Fruit fly (Drosophila melanogaster) whole organism, embryonic: ENCODE data around the gene cdi.
A peak's percentile ranks its signal among the peaks of the same experiment; 100 is the strongest.

Experiments used
- Asciz ChIP-seq: fragments of 200-800 bp; sonication (Bioruptor generic); optimal IDR thresholded peaks from 2 replicates; lab custom pipeline; 2017; ENCODE audit warnings: missing biosample characterization, mild to moderate bottlenecking, missing genetic modification characterization, missing genetic modification reagents
- Atf-2 ChIP-seq: fragments of 200-800 bp; sonication (Bioruptor generic); optimal IDR thresholded peaks from 2 replicates; lab custom pipeline; 2016; ENCODE audit warnings: missing biosample characterization, missing genetic modification characterization
- B-H2 ChIP-seq: fragments of 200-800 bp; sonication (Bioruptor generic); optimal IDR thresholded peaks from 2 replicates; lab custom pipeline; 2018; ENCODE audit warnings: missing biosample characterization, mild to moderate bottlenecking, missing genetic modification characterization
- CG10543 ChIP-seq: fragments of 200-800 bp; sonication (Bioruptor generic); optimal IDR thresholded peaks from 3 replicates; lab custom pipeline; 2017; ENCODE audit warnings: missing biosample characterization, mild to moderate bottlenecking, missing genetic modification characterization, moderate library complexity
- CG10979 ChIP-seq: fragments of 200-800 bp; sonication (Bioruptor generic); optimal IDR thresholded peaks from 2 replicates; lab custom pipeline; 2018; ENCODE audit warnings: missing biosample characterization, mild to moderate bottlenecking, missing genetic modification characterization, moderate library complexity
- CG13287 ChIP-seq: fragments of 200-800 bp; sonication (Bioruptor generic); IDR thresholded peaks from 2 replicates; pipeline ENCODE4 v1.3.6; 2022; ENCODE audit warnings: missing biosample characterization, missing genetic modification characterization; ENCODE audit not compliant: partially characterized antibody
- CG13624 ChIP-seq: fragments of 200-800 bp; sonication (Bioruptor generic); optimal IDR thresholded peaks from 2 replicates; lab custom pipeline; 2016; ENCODE audit warnings: missing biosample characterization, missing genetic modification characterization
- CG15269 ChIP-seq: fragments of 200-800 bp; sonication (Bioruptor generic); optimal IDR thresholded peaks from 2 replicates; lab custom pipeline; 2018; ENCODE audit warnings: missing biosample characterization, mild to moderate bottlenecking, missing genetic modification characterization, moderate library complexity
- CG17802 ChIP-seq: fragments of 200-800 bp; sonication (Bioruptor generic); optimal IDR thresholded peaks from 2 replicates; lab custom pipeline; 2018; ENCODE audit warnings: missing biosample characterization, mild to moderate bottlenecking, missing genetic modification characterization, moderate library complexity
- CG17912 ChIP-seq: fragments of 200-800 bp; sonication (Bioruptor generic); optimal IDR thresholded peaks from 2 replicates; lab custom pipeline; 2018; ENCODE audit warnings: missing biosample characterization, mild to moderate bottlenecking, missing genetic modification characterization
- CG18476 ChIP-seq: fragments of 200-800 bp; sonication (Bioruptor generic); optimal IDR thresholded peaks from 2 replicates; lab custom pipeline; 2016; ENCODE audit warnings: missing biosample characterization, mild to moderate bottlenecking, missing genetic modification characterization
- CG2202 ChIP-seq: fragments of 200-800 bp; sonication (Bioruptor generic); optimal IDR thresholded peaks from 2 replicates; lab custom pipeline; 2018; ENCODE audit warnings: missing biosample characterization, mild to moderate bottlenecking, missing genetic modification characterization
- CG2875 ChIP-seq: fragments of 200-800 bp; sonication (Bioruptor generic); optimal IDR thresholded peaks from 2 replicates; lab custom pipeline; 2017; ENCODE audit warnings: missing biosample characterization, mild to moderate bottlenecking, missing genetic modification characterization, missing genetic modification reagents
- CG31365 ChIP-seq: fragments of 200-800 bp; sonication (Bioruptor generic); optimal IDR thresholded peaks from 2 replicates; lab custom pipeline; 2018; ENCODE audit warnings: missing biosample characterization, mild to moderate bottlenecking, missing genetic modification characterization
- CG31441 ChIP-seq: fragments of 200-800 bp; sonication (Bioruptor generic); IDR thresholded peaks from 2 replicates; pipeline ENCODE4 v1.3.6; 2022; ENCODE audit warnings: missing biosample characterization, missing genetic modification characterization
- CG33213 ChIP-seq: fragments of 200-800 bp; sonication (Bioruptor generic); optimal IDR thresholded peaks from 3 replicates; lab custom pipeline; 2016; ENCODE audit warnings: missing biosample characterization, missing genetic modification characterization
- CG33557 ChIP-seq: fragments of 200-800 bp; sonication (Bioruptor generic); optimal IDR thresholded peaks from 2 replicates; lab custom pipeline; 2019; ENCODE audit warnings: missing biosample characterization, mild to moderate bottlenecking, missing genetic modification characterization, moderate library complexity
- CG3847 ChIP-seq: fragments of 200-800 bp; sonication (Bioruptor generic); IDR thresholded peaks from 2 replicates; pipeline ENCODE4 v1.3.6; 2022; ENCODE audit warnings: missing biosample characterization, missing genetic modification characterization
- CG4424 ChIP-seq: fragments of 200-800 bp; sonication (Bioruptor generic); optimal IDR thresholded peaks from 3 replicates; lab custom pipeline; 2016; ENCODE audit warnings: missing biosample characterization, missing genetic modification characterization
- CG4707 ChIP-seq: fragments of 200-800 bp; sonication (Bioruptor generic); optimal IDR thresholded peaks from 2 replicates; lab custom pipeline; 2018; ENCODE audit warnings: missing biosample characterization, mild to moderate bottlenecking, missing genetic modification characterization, moderate library complexity
- CG6654 ChIP-seq: fragments of 200-800 bp; sonication (Bioruptor generic); optimal IDR thresholded peaks from 2 replicates; lab custom pipeline; 2017; ENCODE audit warnings: missing biosample characterization, mild to moderate bottlenecking, missing genetic modification characterization
- CG6765 ChIP-seq: fragments of 200-800 bp; sonication (Bioruptor generic); optimal IDR thresholded peaks from 3 replicates; lab custom pipeline; 2017; ENCODE audit warnings: missing biosample characterization, mild to moderate bottlenecking, missing genetic modification characterization
- CG8290 ChIP-seq, 3 experiments: fragments of 200-800 bp; sonication (Bioruptor generic); optimal IDR thresholded peaks; 2 replicates each; lab custom pipeline; 2016 to 2019; ENCODE audit warnings: missing biosample characterization in 3 of 3, missing genetic modification characterization in 3 of 3, mild to moderate bottlenecking in 2 of 3, moderate library complexity in 1 of 3
- Deaf1 ChIP-seq: fragments of 200-800 bp; optimal IDR thresholded peaks from 3 replicates; lab custom pipeline; 2019; ENCODE audit warnings: missing biosample characterization, mild to moderate bottlenecking, missing genetic modification characterization, moderate library complexity
- Dip3 ChIP-seq: fragments of 200-800 bp; sonication (Bioruptor generic); optimal IDR thresholded peaks from 3 replicates; lab custom pipeline; 2016; ENCODE audit warnings: missing biosample characterization, missing genetic modification characterization
- Fer2 ChIP-seq: fragments of 200-800 bp; sonication (Bioruptor generic); optimal IDR thresholded peaks from 2 replicates; lab custom pipeline; 2018; ENCODE audit warnings: missing biosample characterization, mild to moderate bottlenecking, missing genetic modification characterization, moderate library complexity
- HHEX ChIP-seq: fragments of 200-800 bp; sonication (Bioruptor generic); optimal IDR thresholded peaks from 3 replicates; lab custom pipeline; 2017; ENCODE audit warnings: missing biosample characterization, mild to moderate bottlenecking, missing genetic modification characterization, missing genetic modification reagents
- Hmx ChIP-seq: fragments of 200-800 bp; sonication (Bioruptor generic); optimal IDR thresholded peaks from 2 replicates; lab custom pipeline; 2016; ENCODE audit warnings: missing biosample characterization, missing genetic modification characterization
- Lhr ChIP-seq: fragments of 200-800 bp; sonication (Bioruptor generic); optimal IDR thresholded peaks from 3 replicates; lab custom pipeline; 2017; ENCODE audit warnings: mild to moderate bottlenecking, missing biosample characterization, missing genetic modification reagents, missing genetic modification characterization
- MTF-1 ChIP-seq: fragments of 200-800 bp; sonication (Bioruptor generic); optimal IDR thresholded peaks from 2 replicates; lab custom pipeline; 2018; ENCODE audit warnings: missing biosample characterization, mild to moderate bottlenecking, missing genetic modification characterization, borderline replicate concordance
- Pdp1 ChIP-seq, 2 experiments: fragments of 200-800 bp; sonication (Bioruptor generic); optimal IDR thresholded peaks; 3 replicates each; lab custom pipeline; 2016; ENCODE audit warnings: missing biosample characterization in 2 of 2, missing genetic modification characterization in 2 of 2, mild to moderate bottlenecking in 1 of 2, moderate library complexity in 1 of 2
- Rfx ChIP-seq: fragments of 200-800 bp; sonication (Bioruptor generic); IDR thresholded peaks from 2 replicates; pipeline ENCODE4 v1.3.6; 2022; ENCODE audit warnings: missing biosample characterization, missing genetic modification characterization
- TFAM ChIP-seq: fragments of 200-800 bp; sonication (Bioruptor generic); optimal IDR thresholded peaks from 2 replicates; lab custom pipeline; 2017; ENCODE audit warnings: missing biosample characterization, missing genetic modification characterization, inconsistent platforms
- Tbp ChIP-seq: fragments of >200 bp; optimal IDR thresholded peaks from 2 replicates; lab custom pipeline; 2018; ENCODE audit warnings: missing biosample characterization, missing genetic modification characterization
- aop ChIP-seq: fragments of 200-800 bp; sonication (Bioruptor generic); IDR thresholded peaks from 2 replicates; pipeline ENCODE4 v1.3.6; 2022; ENCODE audit warnings: missing biosample characterization, missing genetic modification characterization
- ara ChIP-seq: fragments of 200-800 bp; sonication (Bioruptor generic); IDR thresholded peaks from 2 replicates; pipeline ENCODE4 v1.3.6; 2022; ENCODE audit warnings: missing biosample characterization, missing genetic modification characterization
- cas ChIP-seq: fragments of 200-800 bp; sonication (Bioruptor generic); IDR thresholded peaks from 2 replicates; pipeline ENCODE4 v1.3.6; 2022; ENCODE audit warnings: missing biosample characterization, missing genetic modification characterization
- esg ChIP-seq: fragments of 200-800 bp; sonication (Bioruptor generic); conservative IDR thresholded peaks from 2 replicates; pipeline ENCODE4 v1.3.6; 2022; ENCODE audit warnings: missing biosample characterization, missing genetic modification characterization
- hb ChIP-seq: fragments of 200-800 bp; sonication (Bioruptor generic); IDR thresholded peaks from 3 replicates; pipeline ENCODE4 v1.3.6; 2022; ENCODE audit warnings: missing biosample characterization, missing genetic modification characterization; ENCODE audit not compliant: partially characterized antibody
- insv ChIP-seq, 2 experiments: fragments of 200-800 bp; sonication (Bioruptor generic); optimal IDR thresholded peaks; 3 replicates each; lab custom pipeline; 2016 to 2018; ENCODE audit warnings: missing biosample characterization in 2 of 2, missing genetic modification characterization in 2 of 2
- kah ChIP-seq: fragments of 200-800 bp; sonication (Bioruptor generic); optimal IDR thresholded peaks from 2 replicates; lab custom pipeline; 2018; ENCODE audit warnings: missing biosample characterization, mild to moderate bottlenecking, missing genetic modification characterization
- kay ChIP-seq: fragments of 200-800 bp; sonication (Bioruptor generic); optimal IDR thresholded peaks from 2 replicates; lab custom pipeline; 2016; ENCODE audit warnings: missing biosample characterization, missing genetic modification characterization
- pan ChIP-seq, 4 experiments: fragments of >200 bp in 3 of 4; fragments of 200-800 bp in 1 of 4; sonication (Bioruptor generic) in 1 of 4; optimal IDR thresholded peaks in 3 of 4; IDR thresholded peaks in 1 of 4; 2 replicates each; pipeline versions ENCODE4 v1.3.6 to Lab custom; 2017 to 2022; ENCODE audit warnings: missing biosample characterization in 2 of 4, missing genetic modification characterization in 2 of 4, mixed read lengths in 1 of 4
- prd ChIP-seq, 3 experiments: fragments of >200 bp in 2 of 3; fragments of 200-800 bp in 1 of 3; sonication (Bioruptor generic) in 1 of 3; optimal IDR thresholded peaks in 2 of 3; IDR thresholded peaks in 1 of 3; 2 replicates in 2 of 3; 3 replicates in 1 of 3; pipeline versions ENCODE4 v1.3.6 to Lab custom; 2017 to 2022; ENCODE audit warnings: missing biosample characterization in 1 of 3, missing genetic modification characterization in 1 of 3
- toy ChIP-seq: fragments of 200-800 bp; sonication (Bioruptor generic); IDR thresholded peaks from 2 replicates; pipeline ENCODE4 v1.3.6; 2022; ENCODE audit warnings: missing biosample characterization, missing genetic modification characterization
- trh ChIP-seq: fragments of 200-800 bp; sonication (Bioruptor generic); optimal IDR thresholded peaks from 2 replicates; lab custom pipeline; 2016; ENCODE audit warnings: missing biosample characterization, missing genetic modification characterization
- zen ChIP-seq: fragments of 200-800 bp; sonication (Bioruptor generic); optimal IDR thresholded peaks from 3 replicates; lab custom pipeline; 2018; ENCODE audit warnings: missing biosample characterization, mild to moderate bottlenecking, missing genetic modification characterization, moderate library complexity
- zf30C ChIP-seq: fragments of 200-800 bp; sonication (Bioruptor generic); optimal IDR thresholded peaks from 3 replicates; lab custom pipeline; 2018; ENCODE audit warnings: missing biosample characterization, mild to moderate bottlenecking, missing genetic modification characterization

cdi gene

dm6 chr3R:19023862-19024261 lies 70.2 kb downstream of the cdi start, which contains the start of the genes CG6005 and CG14286 (continued):
- no peak for TF ChIP-seq Lhr
- no peak for TF ChIP-seq TFAM
- no peak for TF ChIP-seq CG10543
- no peak for TF ChIP-seq CG2202 (tag; lab: Kevin White, UChicago)
- no peak for TF ChIP-seq Asciz (GFP tag; lab: Kevin White, UChicago)
- peak; percentile 88 for TF ChIP-seq CG3847 (GFP tag; lab: Robert Waterston, UW)
- TF ChIP-seq CG31365, result no peak
- no peak for TF ChIP-seq kah (GFP tag; lab: Kevin White, UChicago)
- peak; percentile 58 for TF ChIP-seq CG4424 (GFP tag; lab: Kevin White, UChicago)
- TF ChIP-seq CG33213 (GFP tag; lab: Kevin White, UChicago), result no peak
- TF ChIP-seq CG17912, result peak; percentile 30
- no peak for TF ChIP-seq CG6765 (GFP tag; lab: Kevin White, UChicago)
- TF ChIP-seq MTF-1 (GFP tag; lab: Kevin White, UChicago), result no peak
- peak; percentile 45 for TF ChIP-seq Dip3 (GFP tag; lab: Kevin White, UChicago)
- no peak for TF ChIP-seq pan (optimal IDR thresholded peaks at IDR 0.05; lab: Kevin White, UChicago)
- peak in 1 of 2 experiments; percentile 75 for TF ChIP-seq pan (GFP tag; optimal IDR thresholded peaks at IDR 0.05 in 1 of 2, IDR thresholded peaks at IDR 0.05 in 1 of 2)
- TF ChIP-seq cas (GFP tag; lab: Robert Waterston, UW), result peak; percentile 49; the same call in 1 of the 2 replicates
- peak; percentile 67; the same call in 1 of the 2 replicates for TF ChIP-seq aop (GFP tag; lab: Robert Waterston, UW)
- no peak for TF ChIP-seq CG2875 (GFP tag; lab: Kevin White, UChicago)
- no peak for TF ChIP-seq CG18476 (GFP tag; lab: Kevin White, UChicago)
- TF ChIP-seq trh (GFP tag; lab: Kevin White, UChicago), result no peak
- TF ChIP-seq zf30C (GFP tag; lab: Kevin White, UChicago), result no peak
- no peak for TF ChIP-seq Fer2
- no peak for TF ChIP-seq kay (GFP tag; lab: Kevin White, UChicago)
- TF ChIP-seq Pdp1 (GFP tag; optimal IDR thresholded peaks at IDR 0.05; lab: Kevin White, UChicago), result peak; percentile 32 to 66
- peak; percentile 15 for TF ChIP-seq CG8290 (GFP tag; optimal IDR thresholded peaks at IDR 0.05; lab: Kevin White, UChicago)
- TF ChIP-seq CG8290 (tag; optimal IDR thresholded peaks at IDR 0.05; lab: Kevin White, UChicago), result peak in 1 of 2 experiments; percentile 82
- TF ChIP-seq CG6654 (GFP tag; lab: Kevin White, UChicago), result no peak
- TF ChIP-seq CG4707 (GFP tag; lab: Kevin White, UChicago), result peak; percentile 4
- TF ChIP-seq CG13287 (GFP tag; lab: Robert Waterston, UW), result peak; percentile 88
- no peak for TF ChIP-seq Hmx (GFP tag; lab: Kevin White, UChicago)
- TF ChIP-seq esg (GFP tag; lab: Robert Waterston, UW), result no peak; the same call in 1 of the 2 replicates
- no peak for TF ChIP-seq zen (tag; lab: Kevin White, UChicago)
- no peak for TF ChIP-seq HHEX
- TF ChIP-seq CG33557, result peak; percentile 3
- peak; percentile 52; the same call in 2 of the 3 replicates for TF ChIP-seq hb (GFP tag; lab: Robert Waterston, UW)
- TF ChIP-seq CG31441 (GFP tag; lab: Robert Waterston, UW), result 0 out of 2 replicates have a peak, but pooled peaks have one; percentile 30
- TF ChIP-seq prd (optimal IDR thresholded peaks at IDR 0.05; lab: Kevin White, UChicago), result no peak
- TF ChIP-seq prd (GFP tag; IDR thresholded peaks at IDR 0.05; lab: Robert Waterston, UW), result peak; percentile 80
- no peak for TF ChIP-seq Tbp (GFP tag; lab: Kevin White, UChicago)
- TF ChIP-seq insv (GFP tag; optimal IDR thresholded peaks at IDR 0.05; lab: Kevin White, UChicago), result no peak
- peak; percentile 48 for TF ChIP-seq CG15269 (tag; lab: Kevin White, UChicago)
- 0 out of 2 replicates have a peak, but pooled peaks have one; percentile 8 for TF ChIP-seq toy (GFP tag; lab: Robert Waterston, UW)
- peak; percentile 75 for TF ChIP-seq CG13624 (GFP tag; lab: Kevin White, UChicago)
- TF ChIP-seq ara (GFP tag; lab: Robert Waterston, UW), result 0 out of 2 replicates have a peak, but pooled peaks have one; percentile 34
- peak; percentile 93 for TF ChIP-seq Rfx (GFP tag; lab: Robert Waterston, UW)
- TF ChIP-seq CG17802 (tag; lab: Kevin White, UChicago), result no peak
- no peak for TF ChIP-seq CG10979 (tag; lab: Kevin White, UChicago)
- no peak for TF ChIP-seq Deaf1 (tag; lab: Kevin White, UChicago)
- TF ChIP-seq B-H2 (GFP tag; lab: Kevin White, UChicago), result peak; percentile 59
- TF ChIP-seq Atf-2 (GFP tag; lab: Kevin White, UChicago), result peak; percentile 49
